Fruit fly (Drosophila melanogaster) whole organism, pupa: ENCODE results near the gene CG8372.

ENCODE experiments used
- CG10348 ChIP-seq: fragments of 200-800 bp; sonication (Bioruptor generic); IDR thresholded peaks from 2 replicates; pipeline ENCODE4 v1.3.6; 2022; ENCODE audit warnings: missing biosample characterization, missing genetic modification characterization
- CG12605 ChIP-seq: fragments of 200-800 bp; sonication (Bioruptor generic); IDR thresholded peaks from 2 replicates; pipeline ENCODE4 v1.3.6; 2022; ENCODE audit warnings: missing biosample characterization, missing genetic modification characterization
- CG13204 ChIP-seq: fragments of 200-800 bp; sonication (Bioruptor generic); optimal IDR thresholded peaks from 2 replicates; lab custom pipeline; 2018; ENCODE audit warnings: missing biosample characterization, mild to moderate bottlenecking, missing genetic modification characterization, moderate library complexity
- CG14655 ChIP-seq: fragments of 200-800 bp; sonication (Bioruptor generic); optimal IDR thresholded peaks from 3 replicates; lab custom pipeline; 2017; ENCODE audit warnings: mild to moderate bottlenecking, missing biosample characterization, missing genetic modification reagents, missing genetic modification characterization
- CG15710 ChIP-seq: fragments of 200-800 bp; sonication (Bioruptor generic); optimal IDR thresholded peaks from 2 replicates; lab custom pipeline; 2018; ENCODE audit warnings: missing biosample characterization, mild to moderate bottlenecking, missing genetic modification characterization, moderate library complexity
- CG17806 ChIP-seq: fragments of 200-800 bp; sonication (Bioruptor generic); optimal IDR thresholded peaks from 2 replicates; lab custom pipeline; 2018; ENCODE audit warnings: missing biosample characterization, mild to moderate bottlenecking, missing genetic modification characterization, moderate library complexity
- CG32121 ChIP-seq: fragments of 200-800 bp; sonication (Bioruptor generic); IDR thresholded peaks from 2 replicates; pipeline ENCODE4 v1.3.6; 2022; ENCODE audit warnings: missing biosample characterization, missing genetic modification characterization
- CG34367 ChIP-seq: fragments of 200-800 bp; sonication (Bioruptor generic); optimal IDR thresholded peaks from 2 replicates; lab custom pipeline; 2018; ENCODE audit warnings: missing biosample characterization, mild to moderate bottlenecking, missing genetic modification characterization
- CG4496 ChIP-seq: fragments of 200-800 bp; sonication (Bioruptor generic); IDR thresholded peaks from 3 replicates; pipeline ENCODE4 v1.3.6; 2022; ENCODE audit warnings: missing biosample characterization, missing genetic modification characterization
- CG8159 ChIP-seq: fragments of 200-800 bp; sonication (Bioruptor generic); optimal IDR thresholded peaks from 3 replicates; lab custom pipeline; 2018; ENCODE audit warnings: missing biosample characterization, mild to moderate bottlenecking, missing genetic modification characterization, moderate library complexity
- CG8301 ChIP-seq: fragments of 200-800 bp; sonication (Bioruptor generic); optimal IDR thresholded peaks from 2 replicates; lab custom pipeline; 2018; ENCODE audit warnings: missing biosample characterization, mild to moderate bottlenecking, missing genetic modification characterization
- CG9948 ChIP-seq: fragments of 200-800 bp; sonication (Bioruptor generic); optimal IDR thresholded peaks from 2 replicates; lab custom pipeline; 2018; ENCODE audit warnings: missing biosample characterization, mild to moderate bottlenecking, missing genetic modification characterization, moderate library complexity
- D1 ChIP-seq: fragments of 200-800 bp; sonication (Bioruptor generic); optimal IDR thresholded peaks from 2 replicates; lab custom pipeline; 2018; ENCODE audit warnings: missing biosample characterization, mild to moderate bottlenecking, missing genetic modification characterization, moderate library complexity
- EcR ChIP-seq: fragments of 200-800 bp; sonication (Bioruptor generic); optimal IDR thresholded peaks from 3 replicates; lab custom pipeline; 2019; ENCODE audit warnings: missing biosample characterization, missing genetic modification characterization, mild to moderate bottlenecking, moderate library complexity, missing genetic modification reagents
- Ets98B ChIP-seq: fragments of 200-800 bp; sonication (Bioruptor generic); IDR thresholded peaks from 2 replicates; pipeline ENCODE4 v1.3.6; 2022; ENCODE audit warnings: missing biosample characterization, missing genetic modification characterization
- Pif1A ChIP-seq: fragments of 200-800 bp; sonication (Bioruptor generic); optimal IDR thresholded peaks from 3 replicates; lab custom pipeline; 2016; ENCODE audit warnings: missing biosample characterization, missing genetic modification characterization
- Pif1B ChIP-seq: fragments of 200-800 bp; sonication (Bioruptor generic); optimal IDR thresholded peaks from 3 replicates; lab custom pipeline; 2016; ENCODE audit warnings: missing biosample characterization, missing genetic modification characterization
- Snoo ChIP-seq: fragments of 200-800 bp; sonication (Bioruptor generic); optimal IDR thresholded peaks from 3 replicates; lab custom pipeline; 2017; ENCODE audit warnings: missing biosample characterization, mild to moderate bottlenecking, missing genetic modification characterization, inconsistent platforms
- fd96Ca ChIP-seq: fragments of 200-800 bp; sonication (Bioruptor generic); IDR thresholded peaks from 3 replicates; pipeline ENCODE4 v1.3.6; 2022; ENCODE audit warnings: missing biosample characterization, missing genetic modification characterization
- gl ChIP-seq: fragments of 200-800 bp; sonication (Bioruptor generic); optimal IDR thresholded peaks from 2 replicates; lab custom pipeline; 2018; ENCODE audit warnings: missing biosample characterization, mild to moderate bottlenecking, missing genetic modification characterization
- rn ChIP-seq: fragments of 200-800 bp; sonication (Bioruptor generic); IDR thresholded peaks from 2 replicates; pipeline ENCODE4 v1.3.6; 2022; ENCODE audit warnings: missing biosample characterization, missing genetic modification characterization

CG8372 gene

DNA sequence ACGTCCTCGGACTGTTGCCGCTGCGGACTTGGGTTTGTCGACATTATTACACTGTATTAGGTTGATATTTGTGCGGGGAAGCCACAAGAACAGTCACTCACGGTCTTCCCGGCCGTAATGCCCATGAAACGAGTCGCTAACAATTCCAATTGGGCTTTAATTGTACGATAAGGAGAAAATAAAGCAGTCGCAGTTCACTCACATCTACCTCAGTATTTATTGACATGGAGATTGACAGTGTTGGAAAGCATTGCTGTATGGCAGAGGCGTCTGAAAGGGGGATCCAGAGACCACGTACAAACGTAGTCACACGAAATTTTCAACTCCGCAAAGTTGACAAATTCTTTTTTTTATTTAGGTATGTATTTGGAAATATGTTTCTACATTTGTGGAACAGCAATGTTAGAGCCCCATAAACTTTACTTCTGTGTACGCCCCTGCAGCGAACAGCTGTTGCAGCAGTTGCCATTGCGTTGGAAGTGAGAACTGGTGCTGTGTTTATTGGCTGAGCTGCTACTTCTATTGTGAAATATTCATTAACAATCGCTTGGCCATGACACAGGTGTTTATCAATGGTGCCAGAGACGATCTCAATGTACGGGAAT lies at the start of gene CG8372, which contains the start of gene CG8360:
CG8372 (minus strand) TSS at position 237 of the 605 bp plus-strand sequence.
CG8360 (plus strand) TSS at position 294 of the 605 bp plus-strand sequence.
- TF ChIP-seq CG15710 (peak; percentile 99), Pif1B (peak; percentile 99), EcR (GFP tag; lab: Kevin White, UChicago) (peak; percentile 89), CG8301 (tag; lab: Kevin White, UChicago) (peak; percentile 99), gl (tag; lab: Kevin White, UChicago) (peak; percentile 98), CG9948 (tag; lab: Kevin White, UChicago) (peak; percentile 98), fd96Ca (GFP tag; lab: Robert Waterston, UW) (peak; percentile 100), rn (peak; percentile 99), CG34367 (peak; percentile 98), CG13204 (GFP tag; lab: Kevin White, UChicago) (no peak), CG8159 (tag; lab: Kevin White, UChicago) (peak; percentile 99), CG32121 (GFP tag; lab: Robert Waterston, UW) (peak; percentile 99), CG12605 (peak; percentile 98), Snoo (tag; lab: Kevin White, UChicago) (peak; percentile 99), Pif1A (peak; percentile 99), CG10348 (GFP tag; lab: Robert Waterston, UW) (peak; percentile 96), Ets98B (GFP tag; lab: Robert Waterston, UW) (peak; percentile 99), CG4496 (GFP tag; lab: Robert Waterston, UW) (peak; percentile 100), CG17806 (tag; lab: Kevin White, UChicago) (peak; percentile 99), D1 (no peak), CG14655 (GFP tag; lab: Kevin White, UChicago) (peak; percentile 99)

dm6 chr2L:8257401-8258266 lies 44.9 kb upstream of the CG8372 start, which contains the start of gene CG8086:
CG8086 (minus strand) TSS chr2L:8257502.
- TF ChIP-seq CG10348 (GFP tag; lab: Robert Waterston, UW), result no peak
- TF ChIP-seq CG8301 (tag; lab: Kevin White, UChicago), result no peak
- TF ChIP-seq CG8159 (tag; lab: Kevin White, UChicago), result no peak
- no peak for TF ChIP-seq CG13204 (GFP tag; lab: Kevin White, UChicago)
- TF ChIP-seq Pif1B, result no peak
- TF ChIP-seq CG34367, result no peak
- no peak for TF ChIP-seq fd96Ca (GFP tag; lab: Robert Waterston, UW)
- TF ChIP-seq CG17806 (tag; lab: Kevin White, UChicago), result no peak
- TF ChIP-seq D1, result no peak
- no peak for TF ChIP-seq CG12605
- TF ChIP-seq CG14655 (GFP tag; lab: Kevin White, UChicago), result no peak

- no peak for TF ChIP-seq CG8301 (tag; lab: Kevin White, UChicago)
- TF ChIP-seq CG12605, result no peak
- TF ChIP-seq CG14655 (GFP tag; lab: Kevin White, UChicago), result no peak
- TF ChIP-seq D1, result no peak
- TF ChIP-seq Snoo (tag; lab: Kevin White, UChicago), result no peak
- TF ChIP-seq CG9948 (tag; lab: Kevin White, UChicago), result no peak
- TF ChIP-seq CG13204 (GFP tag; lab: Kevin White, UChicago), result no peak
- no peak for TF ChIP-seq gl (tag; lab: Kevin White, UChicago)
- no peak for TF ChIP-seq CG4496 (GFP tag; lab: Robert Waterston, UW)
- TF ChIP-seq CG8159 (tag; lab: Kevin White, UChicago), result no peak
- TF ChIP-seq CG17806 (tag; lab: Kevin White, UChicago), result no peak
- no peak for TF ChIP-seq CG32121 (GFP tag; lab: Robert Waterston, UW)
These were observed 42.7 kb upstream of the CG8372 start for dm6 chr2L:8255406-8255805.

DNA sequence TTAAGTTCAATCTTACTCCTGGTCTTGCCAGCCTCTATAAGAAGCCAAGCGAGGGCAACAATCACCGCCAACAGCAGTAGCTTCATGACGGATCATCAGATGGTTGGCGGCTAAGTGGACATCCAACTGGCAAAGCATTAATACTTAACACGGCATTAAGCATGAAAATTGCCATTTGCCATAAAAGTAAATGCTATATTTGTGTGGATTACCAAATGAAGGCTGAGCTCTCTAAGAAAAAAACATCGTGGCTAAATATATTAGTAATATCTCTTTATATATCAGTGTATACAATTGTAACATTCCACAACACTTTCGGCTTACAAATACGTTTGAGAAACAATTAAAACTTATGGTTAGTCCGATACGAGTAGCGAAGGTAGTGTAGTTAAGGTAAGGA lies 31.2 kb upstream of the CG8372 start, which contains the start of gene CG43057:
CG43057 (minus strand) TSS at position 101 of the 400 bp plus-strand sequence.
- TF ChIP-seq rn, result no peak
- no peak for TF ChIP-seq CG9948 (tag; lab: Kevin White, UChicago)
- no peak for TF ChIP-seq CG14655 (GFP tag; lab: Kevin White, UChicago)
- TF ChIP-seq CG12605, result no peak
- no peak for TF ChIP-seq CG17806 (tag; lab: Kevin White, UChicago)
- no peak for TF ChIP-seq EcR (GFP tag; lab: Kevin White, UChicago)
- TF ChIP-seq gl (tag; lab: Kevin White, UChicago), result no peak
- no peak for TF ChIP-seq CG32121 (GFP tag; lab: Robert Waterston, UW)
- TF ChIP-seq CG34367, result no peak
- no peak for TF ChIP-seq CG13204 (GFP tag; lab: Kevin White, UChicago)
- TF ChIP-seq Ets98B (GFP tag; lab: Robert Waterston, UW), result no peak
- no peak for TF ChIP-seq CG8159 (tag; lab: Kevin White, UChicago)
- no peak for TF ChIP-seq Snoo (tag; lab: Kevin White, UChicago)
- no peak for TF ChIP-seq CG4496 (GFP tag; lab: Robert Waterston, UW)
- no peak for TF ChIP-seq fd96Ca (GFP tag; lab: Robert Waterston, UW)
- TF ChIP-seq CG15710, result no peak
- no peak for TF ChIP-seq CG8301 (tag; lab: Kevin White, UChicago)
- TF ChIP-seq D1, result no peak
- TF ChIP-seq Pif1B, result no peak
- no peak for TF ChIP-seq CG10348 (GFP tag; lab: Robert Waterston, UW)

- TF ChIP-seq EcR (GFP tag; lab: Kevin White, UChicago) (no peak), CG4496 (GFP tag; lab: Robert Waterston, UW) (no peak), CG8159 (tag; lab: Kevin White, UChicago) (no peak), Ets98B (GFP tag; lab: Robert Waterston, UW) (no peak), CG13204 (GFP tag; lab: Kevin White, UChicago) (no peak), fd96Ca (GFP tag; lab: Robert Waterston, UW) (no peak), CG32121 (GFP tag; lab: Robert Waterston, UW) (no peak)
These were observed 29.5 kb upstream of the CG8372 start, which contains the start of gene CG14277 for dm6 chr2L:8242186-8242585. CG14277 (plus strand) TSS chr2L:8242486.
